Fruit fly (Drosophila melanogaster) whole organism, prepupa: Measurements from ENCODE around the gene Rev1.

Experiments
- CG11762 ChIP-seq: fragments of 200-800 bp; sonication (Bioruptor generic); optimal IDR thresholded peaks from 3 replicates; lab custom pipeline; 2016; ENCODE audit warnings: missing biosample characterization, missing genetic modification characterization; ENCODE audit not compliant: insufficient read depth
- CG16779 ChIP-seq: fragments of 200-800 bp; sonication (Bioruptor generic); optimal IDR thresholded peaks from 3 replicates; lab custom pipeline; 2017; ENCODE audit warnings: missing biosample characterization, mild to moderate bottlenecking, missing genetic modification characterization
- CG3032 ChIP-seq: fragments of 200-800 bp; optimal IDR thresholded peaks from 2 replicates; lab custom pipeline; 2019; ENCODE audit warnings: missing biosample characterization, mild to moderate bottlenecking, missing genetic modification characterization, moderate library complexity
- CG3919 ChIP-seq: fragments of 200-800 bp; sonication (Bioruptor generic); optimal IDR thresholded peaks from 3 replicates; lab custom pipeline; 2016; ENCODE audit warnings: missing biosample characterization, missing genetic modification characterization
- CG8319 ChIP-seq: fragments of 200-800 bp; sonication (Bioruptor generic); optimal IDR thresholded peaks from 3 replicates; lab custom pipeline; 2016; ENCODE audit warnings: missing biosample characterization, missing genetic modification characterization
- CG9139 ChIP-seq: fragments of 200-800 bp; sonication (Bioruptor generic); optimal IDR thresholded peaks from 3 replicates; lab custom pipeline; 2017; ENCODE audit warnings: missing biosample characterization, mild to moderate bottlenecking, missing genetic modification characterization
- Lpt ChIP-seq: fragments of 200-800 bp; sonication (Bioruptor generic); optimal IDR thresholded peaks from 3 replicates; lab custom pipeline; 2016; ENCODE audit warnings: missing biosample characterization, missing genetic modification characterization
- OdsH ChIP-seq: fragments of 200-800 bp; sonication (Bioruptor generic); optimal IDR thresholded peaks from 3 replicates; lab custom pipeline; 2016; ENCODE audit warnings: missing biosample characterization, missing genetic modification characterization
- Sox102F ChIP-seq: fragments of 200-800 bp; sonication (Bioruptor generic); optimal IDR thresholded peaks from 2 replicates; lab custom pipeline; 2016; ENCODE audit warnings: missing biosample characterization, mild to moderate bottlenecking, missing genetic modification characterization

DNA sequence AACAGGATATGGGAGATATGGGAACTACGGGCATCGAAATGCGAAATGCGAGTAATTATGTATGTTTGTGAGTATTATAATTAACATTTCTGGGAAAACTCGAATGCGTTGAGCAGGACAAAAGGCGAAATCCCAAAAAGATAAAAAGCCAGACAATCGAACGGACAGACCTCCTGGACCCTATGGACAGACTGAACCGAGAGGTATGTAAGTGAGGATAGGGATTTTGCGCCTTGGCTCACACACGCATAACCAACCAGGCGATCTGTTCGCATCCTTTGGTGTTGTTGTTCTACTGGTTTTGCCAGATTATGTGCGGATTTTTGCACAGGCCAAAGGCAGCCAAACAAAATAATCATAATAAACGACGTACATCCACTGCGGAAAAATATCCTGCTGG, 36.2 kb upstream of the Rev1 start:
- TF ChIP-seq CG8319 (GFP tag; lab: Kevin White, UChicago) (no peak), CG16779 (no peak), CG3919 (no peak), CG9139 (no peak), CG11762 (no peak), Sox102F (no peak), OdsH (GFP tag; lab: Kevin White, UChicago) (no peak), CG3032 (no peak), Lpt (GFP tag; lab: Kevin White, UChicago) (no peak)
